Fruit fly (Drosophila melanogaster) whole organism, embryonic: Measurements from ENCODE around the gene Vha16-2.

ENCODE experiments used
- Asciz ChIP-seq: fragments of 200-800 bp; sonication (Bioruptor generic); optimal IDR thresholded peaks from 2 replicates; lab custom pipeline; 2017; ENCODE audit warnings: missing biosample characterization, mild to moderate bottlenecking, missing genetic modification characterization, missing genetic modification reagents
- CG11504 ChIP-seq: fragments of 200-800 bp; sonication (Bioruptor generic); optimal IDR thresholded peaks from 3 replicates; lab custom pipeline; 2019; ENCODE audit warnings: missing biosample characterization, mild to moderate bottlenecking, missing genetic modification characterization, moderate library complexity
- CG12104 ChIP-seq: fragments of 200-800 bp; sonication (Bioruptor generic); optimal IDR thresholded peaks from 3 replicates; lab custom pipeline; 2016; ENCODE audit warnings: missing biosample characterization, missing genetic modification characterization
- CG14014 ChIP-seq: fragments of 200-800 bp; sonication (Bioruptor generic); IDR thresholded peaks from 2 replicates; pipeline ENCODE4 v1.3.6; 2022; ENCODE audit warnings: missing biosample characterization, missing genetic modification characterization
- CG15073 ChIP-seq: fragments of 200-800 bp; sonication (Bioruptor generic); optimal IDR thresholded peaks from 2 replicates; lab custom pipeline; 2016; ENCODE audit warnings: missing biosample characterization, missing genetic modification characterization
- CG15269 ChIP-seq: fragments of 200-800 bp; sonication (Bioruptor generic); optimal IDR thresholded peaks from 2 replicates; lab custom pipeline; 2018; ENCODE audit warnings: missing biosample characterization, mild to moderate bottlenecking, missing genetic modification characterization, moderate library complexity
- CG1602 ChIP-seq: fragments of 200-800 bp; sonication (Bioruptor generic); optimal IDR thresholded peaks from 3 replicates; lab custom pipeline; 2016; ENCODE audit warnings: missing biosample characterization, missing genetic modification characterization
- CG1603 ChIP-seq: fragments of 200-800 bp; sonication (Bioruptor generic); optimal IDR thresholded peaks from 2 replicates; lab custom pipeline; 2019; ENCODE audit warnings: missing biosample characterization, mild to moderate bottlenecking, missing genetic modification characterization, moderate library complexity
- CG18262 ChIP-seq: fragments of 200-800 bp; optimal IDR thresholded peaks from 3 replicates; lab custom pipeline; 2019; ENCODE audit warnings: missing biosample characterization, mild to moderate bottlenecking, missing genetic modification characterization, moderate library complexity
- CG2712 ChIP-seq: fragments of 200-800 bp; optimal IDR thresholded peaks from 3 replicates; lab custom pipeline; 2019; ENCODE audit warnings: missing biosample characterization, mild to moderate bottlenecking, missing genetic modification characterization, moderate library complexity
- CG2889 ChIP-seq: fragments of 200-800 bp; sonication (Bioruptor generic); IDR thresholded peaks from 3 replicates; pipeline ENCODE4 v1.3.6; 2022; ENCODE audit warnings: missing biosample characterization, missing genetic modification characterization
- CG30020 ChIP-seq: fragments of 200-800 bp; optimal IDR thresholded peaks from 2 replicates; lab custom pipeline; 2019; ENCODE audit warnings: missing biosample characterization, mild to moderate bottlenecking, missing genetic modification characterization, moderate library complexity
- CG34224 ChIP-seq: fragments of 200-800 bp; sonication (Bioruptor generic); IDR thresholded peaks from 3 replicates; pipeline ENCODE4 v1.3.6; 2022; ENCODE audit warnings: missing biosample characterization, missing genetic modification characterization; ENCODE audit not compliant: partially characterized antibody
- CG42726 ChIP-seq: fragments of 200-800 bp; sonication (Bioruptor generic); IDR thresholded peaks from 2 replicates; pipeline ENCODE4 v1.3.6; 2022; ENCODE audit warnings: missing biosample characterization, missing genetic modification characterization; ENCODE audit not compliant: partially characterized antibody
- CG43689 ChIP-seq: fragments of 200-800 bp; sonication (Bioruptor generic); IDR thresholded peaks from 2 replicates; pipeline ENCODE4 v1.3.6; 2022; ENCODE audit warnings: missing biosample characterization, missing genetic modification characterization
- CG7556 ChIP-seq: fragments of 200-800 bp; sonication (Bioruptor generic); optimal IDR thresholded peaks from 2 replicates; lab custom pipeline; 2017; ENCODE audit warnings: missing biosample characterization, mild to moderate bottlenecking, missing genetic modification characterization
- CG7839 ChIP-seq: fragments of 200-800 bp; sonication (Bioruptor generic); optimal IDR thresholded peaks from 3 replicates; lab custom pipeline; 2018; ENCODE audit warnings: missing biosample characterization, mild to moderate bottlenecking, missing genetic modification characterization, moderate library complexity
- CG8765 ChIP-seq: fragments of 200-800 bp; sonication (Bioruptor generic); IDR thresholded peaks from 2 replicates; pipeline ENCODE4 v1.3.6; 2022; ENCODE audit warnings: missing biosample characterization, missing genetic modification characterization
- CG8924 ChIP-seq: fragments of 200-800 bp; optimal IDR thresholded peaks from 3 replicates; lab custom pipeline; 2019; ENCODE audit warnings: missing biosample characterization, mild to moderate bottlenecking, missing genetic modification characterization, moderate library complexity
- CG9727 ChIP-seq: fragments of 200-800 bp; sonication (Bioruptor generic); optimal IDR thresholded peaks from 3 replicates; lab custom pipeline; 2017; ENCODE audit warnings: missing biosample characterization, mild to moderate bottlenecking, missing genetic modification characterization
- CG9797 ChIP-seq: fragments of 200-800 bp; sonication (Bioruptor generic); optimal IDR thresholded peaks from 3 replicates; lab custom pipeline; 2018; ENCODE audit warnings: missing biosample characterization, mild to moderate bottlenecking, missing genetic modification characterization
- CrebB ChIP-seq: fragments of 200-800 bp; sonication (Bioruptor generic); optimal IDR thresholded peaks from 3 replicates; lab custom pipeline; 2018; ENCODE audit warnings: missing biosample characterization, mild to moderate bottlenecking, missing genetic modification characterization
- D19A ChIP-seq: fragments of 200-800 bp; optimal IDR thresholded peaks from 3 replicates; lab custom pipeline; 2019; ENCODE audit warnings: missing biosample characterization, mild to moderate bottlenecking, missing genetic modification characterization, moderate library complexity
- D19B ChIP-seq: fragments of 200-800 bp; sonication (Bioruptor generic); optimal IDR thresholded peaks from 2 replicates; lab custom pipeline; 2017; ENCODE audit warnings: missing biosample characterization, mild to moderate bottlenecking, missing genetic modification characterization
- Eip74EF ChIP-seq, 2 experiments: fragments of 200-800 bp in 1 of 2; fragments of >200 bp in 1 of 2; sonication (Bioruptor generic) in 1 of 2; optimal IDR thresholded peaks; 2 replicates each; lab custom pipeline; 2017 to 2019; ENCODE audit warnings: missing biosample characterization in 2 of 2, missing genetic modification characterization in 2 of 2, mild to moderate bottlenecking in 1 of 2, moderate library complexity in 1 of 2
- Hmx ChIP-seq: fragments of 200-800 bp; sonication (Bioruptor generic); optimal IDR thresholded peaks from 2 replicates; lab custom pipeline; 2016; ENCODE audit warnings: missing biosample characterization, missing genetic modification characterization
- MTF-1 ChIP-seq: fragments of 200-800 bp; sonication (Bioruptor generic); optimal IDR thresholded peaks from 2 replicates; lab custom pipeline; 2018; ENCODE audit warnings: missing biosample characterization, mild to moderate bottlenecking, missing genetic modification characterization, borderline replicate concordance
- Mes4 ChIP-seq: fragments of 200-800 bp; sonication (Bioruptor generic); optimal IDR thresholded peaks from 2 replicates; lab custom pipeline; 2016; ENCODE audit warnings: missing biosample characterization, missing genetic modification characterization
- Ssrp ChIP-seq: fragments of 200-800 bp; sonication (Bioruptor generic); optimal IDR thresholded peaks from 2 replicates; lab custom pipeline; 2018; ENCODE audit warnings: missing biosample characterization, mild to moderate bottlenecking, missing genetic modification characterization, moderate library complexity
- abd-A ChIP-seq: fragments of 200-800 bp; sonication (Bioruptor generic); optimal IDR thresholded peaks from 3 replicates; lab custom pipeline; 2019; ENCODE audit warnings: missing biosample characterization, mild to moderate bottlenecking, missing genetic modification characterization, moderate library complexity
- ash1 ChIP-seq: fragments of 200-800 bp; sonication (Bioruptor generic); optimal IDR thresholded peaks from 2 replicates; lab custom pipeline; 2018; ENCODE audit warnings: missing biosample characterization, mild to moderate bottlenecking, missing genetic modification characterization
- bowl ChIP-seq: fragments of 200-800 bp; sonication (Bioruptor generic); IDR thresholded peaks from 2 replicates; pipeline ENCODE4 v1.3.6; 2022; ENCODE audit warnings: missing biosample characterization, missing genetic modification characterization
- croc ChIP-seq: fragments of 200-800 bp; sonication (Bioruptor generic); conservative IDR thresholded peaks from 3 replicates; pipeline ENCODE4 v1.3.6; 2022; ENCODE audit warnings: missing biosample characterization, missing genetic modification characterization
- ems ChIP-seq: fragments of 200-800 bp; sonication (Bioruptor generic); optimal IDR thresholded peaks from 3 replicates; lab custom pipeline; 2016; ENCODE audit warnings: missing biosample characterization, missing genetic modification characterization
- gem ChIP-seq: fragments of 200-800 bp; sonication (Bioruptor generic); optimal IDR thresholded peaks from 2 replicates; lab custom pipeline; 2019; ENCODE audit warnings: missing biosample characterization, mild to moderate bottlenecking, missing genetic modification characterization, moderate library complexity
- grau ChIP-seq: fragments of 200-800 bp; optimal IDR thresholded peaks from 3 replicates; lab custom pipeline; 2019; ENCODE audit warnings: missing biosample characterization, mild to moderate bottlenecking, missing genetic modification characterization, moderate library complexity
- hbn ChIP-seq: fragments of 200-800 bp; sonication (Bioruptor generic); IDR thresholded peaks from 2 replicates; pipeline ENCODE4 v1.3.6; 2022; ENCODE audit warnings: missing biosample characterization, missing genetic modification characterization; ENCODE audit not compliant: partially characterized antibody
- hth ChIP-seq: fragments of >200 bp; optimal IDR thresholded peaks from 2 replicates; lab custom pipeline; 2017; ENCODE audit warnings: inconsistent platforms
- jing ChIP-seq: fragments of 200-800 bp; sonication (Bioruptor generic); optimal IDR thresholded peaks from 2 replicates; lab custom pipeline; 2018; ENCODE audit warnings: missing biosample characterization, mild to moderate bottlenecking, missing genetic modification characterization
- lmd ChIP-seq: fragments of 200-800 bp; sonication (Bioruptor generic); IDR thresholded peaks from 2 replicates; pipeline ENCODE4 v1.3.6; 2022; ENCODE audit warnings: missing biosample characterization, missing genetic modification characterization
- nau ChIP-seq: fragments of 200-800 bp; sonication (Bioruptor generic); optimal IDR thresholded peaks from 3 replicates; lab custom pipeline; 2017; ENCODE audit warnings: missing biosample characterization, mild to moderate bottlenecking, missing genetic modification characterization, missing genetic modification reagents
- org-1 ChIP-seq: fragments of 200-800 bp; sonication (Bioruptor generic); optimal IDR thresholded peaks from 2 replicates; lab custom pipeline; 2017; ENCODE audit warnings: missing biosample characterization, missing genetic modification characterization
- pb ChIP-seq: fragments of 200-800 bp; sonication (Bioruptor generic); optimal IDR thresholded peaks from 3 replicates; lab custom pipeline; 2016; ENCODE audit warnings: missing biosample characterization, missing genetic modification characterization
- sisA ChIP-seq: fragments of 200-800 bp; sonication (Bioruptor generic); IDR thresholded peaks from 2 replicates; pipeline ENCODE4 v1.3.6; 2022; ENCODE audit warnings: missing biosample characterization, missing genetic modification characterization
- tap ChIP-seq: fragments of 200-800 bp; optimal IDR thresholded peaks from 3 replicates; lab custom pipeline; 2019; ENCODE audit warnings: missing biosample characterization, mild to moderate bottlenecking, missing genetic modification characterization, moderate library complexity
- tio ChIP-seq: fragments of 200-800 bp; sonication (Bioruptor generic); optimal IDR thresholded peaks from 2 replicates; lab custom pipeline; 2017; ENCODE audit warnings: missing biosample characterization, missing genetic modification characterization, inconsistent platforms
- tna ChIP-seq: fragments of 200-800 bp; sonication (Bioruptor generic); IDR thresholded peaks from 2 replicates; pipeline ENCODE4 v1.3.6; 2022; ENCODE audit warnings: missing biosample characterization, missing genetic modification characterization; ENCODE audit not compliant: partially characterized antibody
- toy ChIP-seq: fragments of 200-800 bp; sonication (Bioruptor generic); IDR thresholded peaks from 2 replicates; pipeline ENCODE4 v1.3.6; 2022; ENCODE audit warnings: missing biosample characterization, missing genetic modification characterization
- ttk ChIP-seq: fragments of 200-800 bp; sonication (Bioruptor generic); IDR thresholded peaks from 2 replicates; pipeline ENCODE4 v2.1.2; 2022; ENCODE audit warnings: missing biosample characterization, missing genetic modification characterization
- unpg ChIP-seq: fragments of 200-800 bp; sonication (Bioruptor generic); optimal IDR thresholded peaks from 3 replicates; lab custom pipeline; 2018; ENCODE audit warnings: missing biosample characterization, mild to moderate bottlenecking, missing genetic modification characterization, moderate library complexity
- usp ChIP-seq: fragments of >200 bp; optimal IDR thresholded peaks from 2 replicates; lab custom pipeline; 2017; ENCODE audit warnings: missing biosample characterization, missing genetic modification characterization

The Vha16-2 gene

DNA sequence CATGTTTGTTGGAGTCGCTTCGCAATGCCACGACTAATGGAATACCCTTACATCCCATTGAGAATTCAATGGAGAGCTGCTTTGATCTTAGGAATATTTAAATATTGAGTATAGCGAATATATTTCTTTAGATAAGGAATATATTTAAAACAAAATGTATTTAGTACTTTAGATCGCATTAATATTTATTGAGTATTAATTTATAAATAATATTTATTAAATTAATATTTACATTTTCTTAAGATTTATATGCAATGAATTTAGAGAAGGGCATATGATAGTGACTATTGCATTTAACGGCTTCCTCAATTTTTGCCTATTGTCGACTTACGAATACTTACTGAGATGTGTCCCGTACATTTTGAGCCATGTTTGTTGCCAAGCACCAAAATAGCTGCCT lies 30.6 kb upstream of the Vha16-2 start (continued):
- TF ChIP-seq Ssrp (tag; lab: Kevin White, UChicago) = peak; percentile 33
- TF ChIP-seq unpg = no peak
- no peak for TF ChIP-seq pb (GFP tag; lab: Kevin White, UChicago)
- no peak for TF ChIP-seq MTF-1 (GFP tag; lab: Kevin White, UChicago)
- TF ChIP-seq org-1 (GFP tag; lab: Kevin White, UChicago) = no peak
- peak; percentile 34 for TF ChIP-seq CG8924
- TF ChIP-seq CG8765 (GFP tag; lab: Robert Waterston, UW) = no peak
- no peak for TF ChIP-seq CG9797 (GFP tag; lab: Kevin White, UChicago)
- TF ChIP-seq CG7556 (GFP tag; lab: Kevin White, UChicago) = peak; percentile 19
- TF ChIP-seq CG34224 (GFP tag; lab: Robert Waterston, UW) = no peak
- no peak for TF ChIP-seq D19B (GFP tag; lab: Kevin White, UChicago)
- peak; percentile 50 for TF ChIP-seq grau (tag; lab: Kevin White, UChicago)
- no peak for TF ChIP-seq CG1602
- TF ChIP-seq lmd = no peak; the same call in 1 of the 2 replicates
- peak; percentile 77 for TF ChIP-seq CG11504 (tag; lab: Kevin White, UChicago)
- peak; percentile 89 for TF ChIP-seq D19A (tag; lab: Kevin White, UChicago)
- TF ChIP-seq Eip74EF (GFP tag; optimal IDR thresholded peaks at IDR 0.05; lab: Kevin White, UChicago) = peak in 1 of 2 experiments; percentile 10
- no peak for TF ChIP-seq croc (GFP tag; lab: Robert Waterston, UW)
- 0 out of 2 replicates have a peak, but pooled peaks have one; percentile 4 for TF ChIP-seq ttk
- TF ChIP-seq CG12104 (GFP tag; lab: Kevin White, UChicago) = no peak
- TF ChIP-seq gem (tag; lab: Kevin White, UChicago) = peak; percentile 61
- TF ChIP-seq CG7839 (tag; lab: Kevin White, UChicago) = peak; percentile 48
- TF ChIP-seq CG14014 (GFP tag; lab: Robert Waterston, UW) = no peak
- TF ChIP-seq Mes4 (GFP tag; lab: Kevin White, UChicago) = no peak
- TF ChIP-seq CG1603 (tag; lab: Kevin White, UChicago) = no peak
- TF ChIP-seq usp = no peak
- TF ChIP-seq CG2889 (GFP tag; lab: Robert Waterston, UW) = no peak
- no peak for TF ChIP-seq jing (GFP tag; lab: Kevin White, UChicago)
- TF ChIP-seq tap (tag; lab: Kevin White, UChicago) = peak; percentile 35
- TF ChIP-seq CG2712 (tag; lab: Kevin White, UChicago) = peak; percentile 54
- TF ChIP-seq nau (GFP tag; lab: Kevin White, UChicago) = no peak
- TF ChIP-seq bowl (GFP tag; lab: Robert Waterston, UW) = no peak
- no peak for TF ChIP-seq toy (GFP tag; lab: Robert Waterston, UW)
- peak; percentile 21 for TF ChIP-seq CG15269 (tag; lab: Kevin White, UChicago)
- TF ChIP-seq abd-A = no peak
- no peak for TF ChIP-seq ash1
- TF ChIP-seq sisA (GFP tag; lab: Robert Waterston, UW) = no peak
- no peak for TF ChIP-seq CG15073 (GFP tag; lab: Kevin White, UChicago)
- TF ChIP-seq Hmx (GFP tag; lab: Kevin White, UChicago) = no peak
- TF ChIP-seq tio (GFP tag; lab: Kevin White, UChicago) = no peak
- TF ChIP-seq hth (lab: Kevin White, UChicago) = no peak
- TF ChIP-seq Asciz (GFP tag; lab: Kevin White, UChicago) = peak; percentile 13
- no peak for TF ChIP-seq ems (GFP tag; lab: Kevin White, UChicago)
- TF ChIP-seq hbn (GFP tag; lab: Robert Waterston, UW) = no peak
- TF ChIP-seq CrebB (tag; lab: Kevin White, UChicago) = no peak
- TF ChIP-seq CG30020 = no peak
- no peak for TF ChIP-seq CG42726 (GFP tag; lab: Robert Waterston, UW)
- TF ChIP-seq CG18262 (tag; lab: Kevin White, UChicago) = peak; percentile 47
- TF ChIP-seq CG9727 = no peak
- no peak for TF ChIP-seq tna
- TF ChIP-seq CG43689 (GFP tag; lab: Robert Waterston, UW) = no peak
